Worm (Caenorhabditis elegans) whole organism, L2 larva: ENCODE results near the gene ule-2.

ENCODE experiments used
- C34F6.9 ChIP-seq: fragments of 150-350 bp; optimal IDR thresholded peaks from 2 replicates; lab custom pipeline; 2014; ENCODE audit warnings: missing biosample characterization, missing genetic modification characterization
- F13H6.1 ChIP-seq: sonication (generic microtip); optimal IDR thresholded peaks from 2 replicates; lab custom pipeline; 2016; ENCODE audit warnings: missing genetic modification characterization, missing compliant biosample characterization
- R02D3.7 ChIP-seq: fragments of 150-350 bp; optimal IDR thresholded peaks from 2 replicates; lab custom pipeline; 2014; ENCODE audit warnings: missing biosample characterization, missing genetic modification characterization
- Y55F3AM.14 ChIP-seq: fragments of 200-800 bp; sonication (Bioruptor generic); optimal IDR thresholded peaks from 2 replicates; lab custom pipeline; 2018; ENCODE audit warnings: mild to moderate bottlenecking, missing genetic modification characterization, missing compliant biosample characterization
- ZK546.5 ChIP-seq: sonication (generic microtip); optimal IDR thresholded peaks from 2 replicates; lab custom pipeline; 2017; ENCODE audit warnings: missing biosample characterization, missing genetic modification characterization
- alr-1 ChIP-seq: fragments of 150-350 bp; optimal IDR thresholded peaks from 2 replicates; lab custom pipeline; 2014; ENCODE audit warnings: missing biosample characterization, missing genetic modification characterization
- aly-2 ChIP-seq: fragments of 150-350 bp; optimal IDR thresholded peaks from 2 replicates; lab custom pipeline; 2014; ENCODE audit warnings: missing biosample characterization, missing genetic modification characterization
- ama-1 ChIP-seq: fragments of 150-350 bp; optimal IDR thresholded peaks from 2 replicates; lab custom pipeline; 2018; ENCODE audit warnings: inconsistent platforms
- blmp-1 ChIP-seq: sonication (generic microtip); optimal IDR thresholded peaks from 2 replicates; lab custom pipeline; 2017; ENCODE audit warnings: missing genetic modification characterization, mild to moderate bottlenecking, missing compliant biosample characterization, antibody characterized with exemption, moderate library complexity; ENCODE audit not compliant: insufficient read depth
- ceh-16 ChIP-seq: fragments of 150-350 bp; optimal IDR thresholded peaks from 2 replicates; lab custom pipeline; 2014; ENCODE audit warnings: missing biosample characterization, missing genetic modification characterization
- ceh-82 ChIP-seq: fragments of 150-350 bp; optimal IDR thresholded peaks from 2 replicates; lab custom pipeline; 2014; ENCODE audit warnings: missing biosample characterization, missing genetic modification characterization
- crh-2 ChIP-seq: sonication (generic microtip); optimal IDR thresholded peaks from 2 replicates; lab custom pipeline; 2017; ENCODE audit warnings: missing biosample characterization, missing genetic modification characterization
- dmd-4 ChIP-seq: sonication (generic microtip); optimal IDR thresholded peaks from 2 replicates; lab custom pipeline; 2017; ENCODE audit warnings: missing biosample characterization, missing genetic modification characterization
- egl-27 ChIP-seq: sonication (generic microtip); optimal IDR thresholded peaks from 3 replicates; lab custom pipeline; 2017; ENCODE audit warnings: missing biosample characterization, missing genetic modification reagents, missing genetic modification characterization
- elt-1 ChIP-seq: fragments of 150-350 bp; optimal IDR thresholded peaks from 2 replicates; lab custom pipeline; 2014; ENCODE audit warnings: missing biosample characterization, missing genetic modification characterization
- elt-3 ChIP-seq: sonication (generic microtip); optimal IDR thresholded peaks from 2 replicates; lab custom pipeline; 2017; ENCODE audit warnings: missing biosample characterization, missing genetic modification characterization
- fos-1 ChIP-seq: fragments of 150-350 bp; optimal IDR thresholded peaks from 2 replicates; lab custom pipeline; 2014; ENCODE audit warnings: missing biosample characterization, missing genetic modification characterization
- gmeb-1 ChIP-seq: fragments of 150-350 bp; optimal IDR thresholded peaks from 2 replicates; lab custom pipeline; 2014; ENCODE audit warnings: missing biosample characterization, missing genetic modification characterization
- lin-11 ChIP-seq: fragments of 150-350 bp; sonication (generic microtip); optimal IDR thresholded peaks from 2 replicates; lab custom pipeline; 2014; ENCODE audit warnings: missing biosample characterization, missing genetic modification characterization, inconsistent platforms, mixed read lengths
- lin-13 ChIP-seq: fragments of 150-350 bp; optimal IDR thresholded peaks from 2 replicates; lab custom pipeline; 2014; ENCODE audit warnings: missing biosample characterization, missing genetic modification reagents, missing genetic modification characterization
- lin-39 ChIP-seq: fragments of 150-350 bp; optimal IDR thresholded peaks from 2 replicates; lab custom pipeline; 2014; ENCODE audit warnings: missing biosample characterization, missing genetic modification reagents, missing genetic modification characterization
- lsy-2 ChIP-seq, 2 experiments: fragments of 150-350 bp in 1 of 2; sonication (generic microtip) in 1 of 2; optimal IDR thresholded peaks; 2 replicates each; lab custom pipeline; 2014 to 2017; ENCODE audit warnings: missing biosample characterization in 2 of 2, missing genetic modification characterization in 2 of 2
- mab-5 ChIP-seq: fragments of 150-350 bp; optimal IDR thresholded peaks from 2 replicates; lab custom pipeline; 2014; ENCODE audit warnings: missing biosample characterization, missing genetic modification characterization
- mbf-1 ChIP-seq: sonication (generic microtip); optimal IDR thresholded peaks from 2 replicates; lab custom pipeline; 2017; ENCODE audit warnings: missing biosample characterization, missing genetic modification characterization
- mdl-1 ChIP-seq, 2 experiments: fragments of 150-350 bp in 1 of 2; sonication (generic microtip) in 1 of 2; optimal IDR thresholded peaks; 2 replicates each; lab custom pipeline; 2017; ENCODE audit warnings: missing biosample characterization in 2 of 2, missing genetic modification characterization in 2 of 2
- nhr-10 ChIP-seq: sonication (generic microtip); optimal IDR thresholded peaks from 2 replicates; lab custom pipeline; 2017; ENCODE audit warnings: missing biosample characterization, missing genetic modification characterization
- nhr-11 ChIP-seq: fragments of 150-350 bp; optimal IDR thresholded peaks from 2 replicates; lab custom pipeline; 2014; ENCODE audit warnings: missing biosample characterization, missing genetic modification characterization
- nhr-12 ChIP-seq: fragments of 150-350 bp; optimal IDR thresholded peaks from 2 replicates; lab custom pipeline; 2014; ENCODE audit warnings: missing biosample characterization, missing genetic modification characterization
- nhr-129 ChIP-seq: fragments of 150-350 bp; optimal IDR thresholded peaks from 2 replicates; lab custom pipeline; 2014; ENCODE audit warnings: missing biosample characterization, missing genetic modification characterization
- nhr-21 ChIP-seq: fragments of 150-350 bp; optimal IDR thresholded peaks from 2 replicates; lab custom pipeline; 2014; ENCODE audit warnings: missing biosample characterization, missing genetic modification characterization
- nhr-23 ChIP-seq: fragments of 150-350 bp; optimal IDR thresholded peaks from 2 replicates; lab custom pipeline; 2014; ENCODE audit warnings: missing biosample characterization, missing genetic modification reagents, missing genetic modification characterization
- nhr-237 ChIP-seq: fragments of 150-350 bp; optimal IDR thresholded peaks from 2 replicates; lab custom pipeline; 2014; ENCODE audit warnings: missing biosample characterization, missing genetic modification characterization
- nhr-25 ChIP-seq: fragments of 150-350 bp; sonication (generic microtip); optimal IDR thresholded peaks from 3 replicates; lab custom pipeline; 2014; ENCODE audit warnings: missing biosample characterization, missing genetic modification characterization
- nhr-6 ChIP-seq: fragments of 150-350 bp; optimal IDR thresholded peaks from 2 replicates; lab custom pipeline; 2014; ENCODE audit warnings: missing biosample characterization, missing genetic modification characterization
- nhr-77 ChIP-seq: fragments of 150-350 bp; optimal IDR thresholded peaks from 2 replicates; lab custom pipeline; 2014; ENCODE audit warnings: missing biosample characterization, missing genetic modification characterization
- peb-1 ChIP-seq: fragments of 150-350 bp; optimal IDR thresholded peaks from 2 replicates; lab custom pipeline; 2014; ENCODE audit warnings: missing biosample characterization, missing genetic modification characterization
- sem-4 ChIP-seq: fragments of 150-350 bp; optimal IDR thresholded peaks from 2 replicates; lab custom pipeline; 2014; ENCODE audit warnings: missing biosample characterization, missing genetic modification reagents, missing genetic modification characterization
- skn-1 ChIP-seq: sonication (generic microtip); optimal IDR thresholded peaks from 2 replicates; lab custom pipeline; 2017; ENCODE audit warnings: missing biosample characterization, missing genetic modification characterization
- sma-3 ChIP-seq: sonication (generic microtip); optimal IDR thresholded peaks from 2 replicates; lab custom pipeline; 2016; ENCODE audit warnings: missing genetic modification reagents, missing genetic modification characterization, missing compliant biosample characterization
- sma-9 ChIP-seq, 2 experiments: fragments of 150-350 bp in 1 of 2; sonication (generic microtip) in 1 of 2; optimal IDR thresholded peaks; 2 replicates each; lab custom pipeline; 2014 to 2016; ENCODE audit warnings: missing genetic modification characterization in 2 of 2, mild to moderate bottlenecking in 1 of 2, missing biosample characterization in 1 of 2, missing compliant biosample characterization in 1 of 2, missing genetic modification reagents in 1 of 2, moderate library complexity in 1 of 2
- snpc-4 ChIP-seq: fragments of 150-350 bp; optimal IDR thresholded peaks from 2 replicates; lab custom pipeline; 2014; ENCODE audit warnings: missing biosample characterization, missing genetic modification characterization
- unc-39 ChIP-seq: fragments of 150-350 bp; optimal IDR thresholded peaks from 2 replicates; lab custom pipeline; 2014; ENCODE audit warnings: missing biosample characterization, missing genetic modification characterization
- unc-55 ChIP-seq: fragments of 150-350 bp; sonication (generic microtip); optimal IDR thresholded peaks from 3 replicates; lab custom pipeline; 2014; ENCODE audit warnings: missing biosample characterization, missing genetic modification reagents, missing genetic modification characterization
- unc-62 ChIP-seq: fragments of 150-350 bp; optimal IDR thresholded peaks from 2 replicates; lab custom pipeline; 2014; ENCODE audit warnings: missing biosample characterization, missing genetic modification reagents, missing genetic modification characterization
- zag-1 ChIP-seq: fragments of 150-350 bp; optimal IDR thresholded peaks from 2 replicates; lab custom pipeline; 2014; ENCODE audit warnings: missing biosample characterization, missing genetic modification characterization
- ztf-1 ChIP-seq: fragments of 200-800 bp; sonication (Bioruptor generic); conservative IDR thresholded peaks from 2 replicates; pipeline ENCODE4 v1.3.6; 2022; ENCODE audit warnings: missing genetic modification characterization, missing compliant biosample characterization
- ztf-11 ChIP-seq: sonication (generic microtip); optimal IDR thresholded peaks from 2 replicates; lab custom pipeline; 2017; ENCODE audit warnings: missing biosample characterization, missing genetic modification characterization
- ztf-4 ChIP-seq: fragments of 150-350 bp; optimal IDR thresholded peaks from 2 replicates; lab custom pipeline; 2014; ENCODE audit warnings: missing biosample characterization, missing genetic modification characterization

The ule-2 gene

ce11 chrIV:14621117-14621516 lies 13.8 kb upstream of the ule-2 start:
- TF ChIP-seq ztf-4 (tag; lab: Kevin White, UChicago) (no peak), sma-9 (GFP tag; optimal IDR thresholded peaks at IDR 0.05; lab: Kevin White, UChicago) (no peak), sma-9 (tag; optimal IDR thresholded peaks at IDR 0.05; lab: Kevin White, UChicago) (no peak), nhr-77 (tag; lab: Kevin White, UChicago) (no peak), nhr-129 (tag; lab: Kevin White, UChicago) (no peak), nhr-21 (tag; lab: Kevin White, UChicago) (peak; percentile 10)

DNA sequence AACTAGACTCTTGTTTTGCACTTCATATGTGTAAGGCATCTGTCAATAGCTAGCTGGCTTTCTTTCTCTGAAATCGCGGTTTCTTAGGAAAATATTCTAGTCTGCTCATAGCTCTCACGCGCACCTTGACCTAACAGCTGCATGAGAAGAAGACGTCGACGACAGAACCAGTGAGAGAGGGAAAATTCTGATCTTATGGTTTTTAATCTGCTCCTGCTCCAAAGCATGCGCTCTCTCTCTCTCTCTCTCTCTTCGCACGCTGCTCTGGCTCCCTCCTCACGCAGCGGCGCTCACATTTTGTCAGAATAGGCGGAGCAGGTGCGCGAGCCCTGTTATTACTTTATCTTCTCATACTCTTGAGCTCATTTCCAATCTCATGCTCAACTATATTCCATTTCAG lies 12.8 kb upstream of the ule-2 start:
- TF ChIP-seq zag-1 (tag; lab: Kevin White, UChicago), result no peak
- TF ChIP-seq egl-27 (tag; lab: Kevin White, UChicago), result no peak
- TF ChIP-seq skn-1, result no peak
- TF ChIP-seq dmd-4 (tag; lab: Kevin White, UChicago), result no peak
- TF ChIP-seq ceh-16, result no peak
- TF ChIP-seq ztf-4 (tag; lab: Kevin White, UChicago), result no peak
- TF ChIP-seq ama-1 (lab: Kevin White, UChicago), result peak; percentile 33
- no peak for TF ChIP-seq mdl-1 (tag; optimal IDR thresholded peaks at IDR 0.05; lab: Kevin White, UChicago)
- no peak for TF ChIP-seq nhr-21 (tag; lab: Kevin White, UChicago)
- no peak for TF ChIP-seq mbf-1 (tag; lab: Kevin White, UChicago)
- peak; percentile 23 for TF ChIP-seq Y55F3AM.14 (GFP tag; lab: Kevin White, UChicago)
- TF ChIP-seq lin-13 (GFP tag; lab: Kevin White, UChicago), result no peak
- TF ChIP-seq ztf-1 (GFP tag; lab: Robert Waterston, UW), result no peak
- TF ChIP-seq ztf-11 (tag; lab: Kevin White, UChicago), result no peak
- TF ChIP-seq nhr-6, result peak; percentile 52
- peak; percentile 57 for TF ChIP-seq nhr-129 (tag; lab: Kevin White, UChicago)
- TF ChIP-seq elt-3 (tag; lab: Kevin White, UChicago), result no peak
- TF ChIP-seq nhr-25, result no peak
- TF ChIP-seq alr-1 (tag; lab: Kevin White, UChicago), result no peak
- TF ChIP-seq nhr-77 (tag; lab: Kevin White, UChicago), result no peak
- TF ChIP-seq nhr-23 (tag; lab: Kevin White, UChicago), result no peak
- peak in 1 of 2 experiments; percentile 21 for TF ChIP-seq lsy-2 (tag; optimal IDR thresholded peaks at IDR 0.05; lab: Kevin White, UChicago)
- TF ChIP-seq unc-62 (GFP tag; lab: Kevin White, UChicago), result no peak
- no peak for TF ChIP-seq C34F6.9
- TF ChIP-seq aly-2 (tag; lab: Kevin White, UChicago), result no peak
- TF ChIP-seq unc-39, result no peak
- no peak for TF ChIP-seq gmeb-1 (tag; lab: Kevin White, UChicago)
- TF ChIP-seq fos-1 (tag; lab: Kevin White, UChicago), result no peak
- TF ChIP-seq blmp-1 (tag; lab: Kevin White, UChicago), result no peak
- TF ChIP-seq crh-2 (tag; lab: Kevin White, UChicago), result no peak
- peak; percentile 34 for TF ChIP-seq F13H6.1 (tag; lab: Kevin White, UChicago)
- TF ChIP-seq sma-3 (GFP tag; lab: Kevin White, UChicago), result no peak
- peak; percentile 29 for TF ChIP-seq sma-9 (GFP tag; optimal IDR thresholded peaks at IDR 0.05; lab: Kevin White, UChicago)
- no peak for TF ChIP-seq sma-9 (tag; optimal IDR thresholded peaks at IDR 0.05; lab: Kevin White, UChicago)
- TF ChIP-seq mab-5, result no peak
- no peak for TF ChIP-seq lin-39
- TF ChIP-seq nhr-10 (tag; lab: Kevin White, UChicago), result no peak
- no peak for TF ChIP-seq ZK546.5
- TF ChIP-seq ceh-82 (tag; lab: Kevin White, UChicago), result no peak
- TF ChIP-seq nhr-11 (tag; lab: Kevin White, UChicago), result no peak
- no peak for TF ChIP-seq nhr-12 (tag; lab: Kevin White, UChicago)
- TF ChIP-seq snpc-4, result no peak
- peak; percentile 14 for TF ChIP-seq lin-11
- no peak for TF ChIP-seq R02D3.7
- no peak for TF ChIP-seq sem-4
- no peak for TF ChIP-seq nhr-237 (tag; lab: Kevin White, UChicago)
- TF ChIP-seq unc-55, result no peak
- TF ChIP-seq elt-1 (tag; lab: Kevin White, UChicago), result no peak
- no peak for TF ChIP-seq peb-1
